Fruit fly (Drosophila melanogaster): ENCODE measurements around the gene Blimp-1.

- no peak for TF ChIP-seq usp (GFP tag; optimal IDR thresholded peaks at IDR 0.05)
- TF ChIP-seq EcR (GFP tag; optimal IDR thresholded peaks at IDR 0.05) = no peak
- no peak for TF ChIP-seq psq (optimal IDR thresholded peaks at IDR 0.05)
- no peak for TF ChIP-seq pan (optimal IDR thresholded peaks at IDR 0.05)
These were observed 34.7 kb downstream of the Blimp-1 start for dm6 chr3L:5665434-5665833.

Data from whole organism.